Fruit fly (Drosophila melanogaster): ENCODE results near the gene CG5653.

Gene CG5653

dm6 chr3L:8996173-8996767, 30.1 kb upstream of the CG5653 start (continued):
- TF ChIP-seq BtbVII (GFP tag; optimal IDR thresholded peaks at IDR 0.05) = no peak
- TF ChIP-seq CG11093 (GFP tag; IDR thresholded peaks at IDR 0.05) = peak; percentile 68; the same call in 2 of the 3 replicates
- peak; percentile 29 for TF ChIP-seq Side (GFP tag; optimal IDR thresholded peaks at IDR 0.05)
- no peak for TF ChIP-seq CG10431 (GFP tag; optimal IDR thresholded peaks at IDR 0.05)
- TF ChIP-seq exex (tag; optimal IDR thresholded peaks at IDR 0.05) = no peak
- TF ChIP-seq wdn (GFP tag; IDR thresholded peaks at IDR 0.05) = peak; percentile 28; the same call in 1 of the 2 replicates
- peak; percentile 9 for TF ChIP-seq CG18764 (GFP tag; optimal IDR thresholded peaks at IDR 0.05)
- peak; percentile 19 for TF ChIP-seq CG13624 (GFP tag; optimal IDR thresholded peaks at IDR 0.05)
- TF ChIP-seq toy (GFP tag; IDR thresholded peaks at IDR 0.05) = no peak
- TF ChIP-seq CG4424 (GFP tag; optimal IDR thresholded peaks at IDR 0.05) = peak; percentile 64
- TF ChIP-seq MTF-1 (GFP tag; optimal IDR thresholded peaks at IDR 0.05; ENCODE audit: borderline replicate concordance) = peak; percentile 21
- peak; percentile 57 for TF ChIP-seq seq (GFP tag; IDR thresholded peaks at IDR 0.05)
- no peak for TF ChIP-seq hkb (optimal IDR thresholded peaks at IDR 0.05)
- peak; percentile 74 for TF ChIP-seq hkb (GFP tag; IDR thresholded peaks at IDR 0.05)

DNA sequence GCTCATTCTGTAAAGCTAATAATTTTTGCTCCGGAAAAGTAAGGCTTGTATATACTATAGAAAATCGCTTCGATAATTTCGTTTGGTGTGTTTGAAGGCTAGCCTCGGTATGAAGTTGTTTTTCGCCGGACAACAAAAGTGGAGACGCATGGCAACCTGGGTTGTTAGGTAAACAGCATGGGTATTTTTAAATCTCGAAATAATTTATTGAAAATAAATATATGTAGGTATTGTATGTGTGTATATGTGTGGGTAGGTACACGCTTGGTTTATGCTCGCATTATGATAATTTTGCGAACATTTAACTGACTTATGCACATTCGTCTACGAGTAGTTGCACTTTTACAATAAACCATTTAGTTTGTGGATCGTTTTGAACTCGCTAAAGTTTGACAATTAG, 24.0 kb upstream of the CG5653 start, which contains the start of gene CG5280:
Gene CG5280, minus strand, starts transcription at position 101 of the 400 bp plus-strand sequence.
- TF ChIP-seq ewg (GFP tag; optimal IDR thresholded peaks at IDR 0.05) (no peak), Blimp-1 (GFP tag; optimal IDR thresholded peaks at IDR 0.05) (no peak), GATAe (GFP tag; conservative IDR thresholded peaks at IDR 0.05) (no peak), eve (GFP tag; optimal IDR thresholded peaks at IDR 0.05) (no peak), Bteb2 (GFP tag; optimal IDR thresholded peaks at IDR 0.05) (no peak), CG2202 (tag; optimal IDR thresholded peaks at IDR 0.05) (no peak), NfI (GFP tag; optimal IDR thresholded peaks at IDR 0.05) (no peak), pzg (GFP tag; optimal IDR thresholded peaks at IDR 0.05) (no peak), en (GFP tag; optimal IDR thresholded peaks at IDR 0.05) (no peak), CG18476 (GFP tag; optimal IDR thresholded peaks at IDR 0.05) (no peak), CG17802 (tag; optimal IDR thresholded peaks at IDR 0.05) (no peak), Fer2 (tag; optimal IDR thresholded peaks at IDR 0.05) (no peak)

DNA sequence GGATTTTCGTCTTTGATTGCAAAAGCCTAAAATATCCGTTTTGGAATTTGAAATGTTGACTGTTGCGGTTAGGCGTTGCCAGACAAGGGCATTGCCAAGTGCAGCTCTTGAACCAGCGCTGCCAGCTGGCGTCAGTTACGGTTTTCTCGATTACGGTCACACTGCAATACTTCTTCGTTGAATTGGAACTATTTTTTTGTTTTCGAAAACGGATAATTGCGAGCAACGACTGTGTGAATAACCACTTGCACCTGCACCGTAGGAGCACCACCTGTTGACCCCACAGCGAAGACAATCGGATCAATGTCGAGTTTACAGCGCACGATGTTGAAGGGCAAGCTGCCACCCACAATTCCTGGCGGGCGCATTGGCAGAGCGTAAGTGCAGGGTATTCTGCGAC, 20.4 kb upstream of the CG5653 start, which contains the start of gene CG5068:
Gene CG5068, plus strand, starts transcription at position 129 of the 400 bp plus-strand sequence.
- TF ChIP-seq corto (GFP tag; optimal IDR thresholded peaks at IDR 0.05) (no peak), Xrp1 (GFP tag; IDR thresholded peaks at IDR 0.05) (no peak), hb (GFP tag; IDR thresholded peaks at IDR 0.05; ENCODE audit: partially characterized antibody) (no peak), maf-S (GFP tag; optimal IDR thresholded peaks at IDR 0.05) (no peak), Tbp (GFP tag; optimal IDR thresholded peaks at IDR 0.05) (no peak), mirr (GFP tag; optimal IDR thresholded peaks at IDR 0.05) (no peak), CG9215 (GFP tag; IDR thresholded peaks at IDR 0.05) (peak; percentile 100), CG12219 (GFP tag; optimal IDR thresholded peaks at IDR 0.05) (no peak), Drgx (GFP tag; IDR thresholded peaks at IDR 0.05) (no peak), nerfin-2 (GFP tag; IDR thresholded peaks at IDR 0.05; ENCODE audit: partially characterized antibody) (no peak), shn (GFP tag; optimal IDR thresholded peaks at IDR 0.05) (no peak), CG7963 (GFP tag; IDR thresholded peaks at IDR 0.05; ENCODE audit: partially characterized antibody) (no peak), zen (tag; optimal IDR thresholded peaks at IDR 0.05) (no peak), CG3065 (GFP tag; optimal IDR thresholded peaks at IDR 0.05) (no peak), CG42726 (GFP tag; IDR thresholded peaks at IDR 0.05; ENCODE audit: partially characterized antibody) (no peak), Chrac-16 (GFP tag; optimal IDR thresholded peaks at IDR 0.05) (no peak), CG7786 (GFP tag; optimal IDR thresholded peaks at IDR 0.05) (no peak), Usf (GFP tag; optimal IDR thresholded peaks at IDR 0.05) (no peak), CG6175 (GFP tag; IDR thresholded peaks at IDR 0.05) (no peak), CG7556 (GFP tag; optimal IDR thresholded peaks at IDR 0.05) (no peak), Eip74EF (GFP tag; optimal IDR thresholded peaks at IDR 0.05) (no peak), ci (GFP tag; IDR thresholded peaks at IDR 0.05) (0 out of 3 replicates have a peak, but pooled peaks have one; percentile 18), CG10209 (GFP tag; optimal IDR thresholded peaks at IDR 0.05) (no peak)
